Fruit fly (Drosophila melanogaster) whole organism, embryonic: ENCODE data around the gene CG3587.
A peak's percentile ranks its signal among the peaks of the same experiment; 100 is the strongest.

Source experiments
- Awh ChIP-seq: fragments of 200-800 bp; sonication (Bioruptor generic); IDR thresholded peaks from 2 replicates; pipeline ENCODE4, ENCODE4 v1.3.6; 2022; ENCODE audit warnings: missing biosample characterization, missing genetic modification characterization
- BEAF-32 ChIP-seq: fragments of 200-800 bp; sonication (Bioruptor generic); optimal IDR thresholded peaks from 3 replicates; lab custom pipeline; 2017; ENCODE audit warnings: missing biosample characterization, missing genetic modification characterization, mild to moderate bottlenecking, moderate library complexity, missing genetic modification reagents
- CG10959 ChIP-seq: fragments of 200-800 bp; sonication (Bioruptor generic); IDR thresholded peaks from 2 replicates; pipeline ENCODE4 v1.3.6; 2022; ENCODE audit warnings: missing biosample characterization, missing genetic modification characterization
- CG11398 ChIP-seq: fragments of 200-800 bp; sonication (Bioruptor generic); optimal IDR thresholded peaks from 2 replicates; lab custom pipeline; 2016; ENCODE audit warnings: missing biosample characterization, missing genetic modification characterization
- CG13287 ChIP-seq: fragments of 200-800 bp; sonication (Bioruptor generic); IDR thresholded peaks from 2 replicates; pipeline ENCODE4 v1.3.6; 2022; ENCODE audit warnings: missing biosample characterization, missing genetic modification characterization; ENCODE audit not compliant: partially characterized antibody
- CG14050 ChIP-seq: fragments of 200-800 bp; sonication (Bioruptor generic); IDR thresholded peaks from 3 replicates; pipeline ENCODE4 v1.3.6; 2022; ENCODE audit warnings: missing biosample characterization, missing genetic modification characterization
- CG14710 ChIP-seq: fragments of 200-800 bp; sonication (Bioruptor generic); optimal IDR thresholded peaks from 3 replicates; lab custom pipeline; 2019; ENCODE audit warnings: missing biosample characterization, mild to moderate bottlenecking, missing genetic modification characterization, moderate library complexity
- CG15073 ChIP-seq: fragments of 200-800 bp; sonication (Bioruptor generic); optimal IDR thresholded peaks from 2 replicates; lab custom pipeline; 2016; ENCODE audit warnings: missing biosample characterization, missing genetic modification characterization
- CG17328 ChIP-seq: fragments of 200-800 bp; sonication (Bioruptor generic); IDR thresholded peaks from 2 replicates; pipeline ENCODE4 v1.3.6; 2022; ENCODE audit warnings: missing biosample characterization, missing genetic modification characterization
- CG17568 ChIP-seq: fragments of 200-800 bp; sonication (Bioruptor generic); optimal IDR thresholded peaks from 2 replicates; lab custom pipeline; 2018; ENCODE audit warnings: missing biosample characterization, mild to moderate bottlenecking, missing genetic modification characterization, moderate library complexity
- CG1832 ChIP-seq: fragments of 200-800 bp; sonication (Bioruptor generic); optimal IDR thresholded peaks from 2 replicates; lab custom pipeline; 2017; ENCODE audit warnings: missing biosample characterization, mild to moderate bottlenecking, missing genetic modification characterization, inconsistent platforms
- CG31224 ChIP-seq: fragments of 200-800 bp; sonication (Bioruptor generic); IDR thresholded peaks from 2 replicates; pipeline ENCODE4 v1.3.6; 2022; ENCODE audit warnings: missing biosample characterization, missing genetic modification characterization
- CG32767 ChIP-seq: fragments of 200-800 bp; sonication (Bioruptor generic); IDR thresholded peaks from 2 replicates; pipeline ENCODE4 v1.3.6; 2022; ENCODE audit warnings: missing biosample characterization, missing genetic modification characterization
- CG34376 ChIP-seq: fragments of 200-800 bp; sonication (Bioruptor generic); optimal IDR thresholded peaks from 2 replicates; lab custom pipeline; 2018; ENCODE audit warnings: missing biosample characterization, mild to moderate bottlenecking, missing genetic modification characterization
- CG6791 ChIP-seq: fragments of 200-800 bp; sonication (Bioruptor generic); IDR thresholded peaks from 3 replicates; pipeline ENCODE4 v1.3.6; 2022; ENCODE audit warnings: missing biosample characterization, missing genetic modification characterization; ENCODE audit not compliant: partially characterized antibody
- CG7987 ChIP-seq: fragments of 200-800 bp; sonication (Bioruptor generic); optimal IDR thresholded peaks from 2 replicates; lab custom pipeline; 2018; ENCODE audit warnings: missing biosample characterization, mild to moderate bottlenecking, missing genetic modification characterization, moderate library complexity
- CG8765 ChIP-seq: fragments of 200-800 bp; sonication (Bioruptor generic); IDR thresholded peaks from 2 replicates; pipeline ENCODE4 v1.3.6; 2022; ENCODE audit warnings: missing biosample characterization, missing genetic modification characterization
- Fer2 ChIP-seq: fragments of 200-800 bp; sonication (Bioruptor generic); optimal IDR thresholded peaks from 2 replicates; lab custom pipeline; 2018; ENCODE audit warnings: missing biosample characterization, mild to moderate bottlenecking, missing genetic modification characterization, moderate library complexity
- H2.0 ChIP-seq: fragments of 200-800 bp; sonication (Bioruptor generic); IDR thresholded peaks from 2 replicates; pipeline ENCODE4 v1.3.6; 2022; ENCODE audit warnings: missing biosample characterization, missing genetic modification characterization
- Lim3 ChIP-seq: fragments of 200-800 bp; sonication (Bioruptor generic); IDR thresholded peaks from 2 replicates; pipeline ENCODE4 v1.3.6; 2022; ENCODE audit warnings: missing biosample characterization, missing genetic modification characterization
- Myb ChIP-seq: fragments of 200-800 bp; sonication (Bioruptor generic); optimal IDR thresholded peaks from 2 replicates; lab custom pipeline; 2016; ENCODE audit warnings: missing biosample characterization, missing genetic modification characterization
- PHDP ChIP-seq: fragments of 200-800 bp; sonication (Bioruptor generic); optimal IDR thresholded peaks from 3 replicates; lab custom pipeline; 2018; ENCODE audit warnings: missing biosample characterization, mild to moderate bottlenecking, missing genetic modification characterization, moderate library complexity
- Side ChIP-seq: fragments of 200-800 bp; sonication (Bioruptor generic); optimal IDR thresholded peaks from 2 replicates; lab custom pipeline; 2016; ENCODE audit warnings: missing biosample characterization, missing genetic modification characterization
- Stat92E ChIP-seq, 3 experiments: fragments of >200 bp in 2 of 3; fragments of 200-800 bp in 1 of 3; sonication (Bioruptor generic) in 1 of 3; optimal IDR thresholded peaks; 2 replicates each; lab custom pipeline; 2017 to 2019; ENCODE audit warnings: missing biosample characterization in 3 of 3, missing genetic modification characterization in 3 of 3, mild to moderate bottlenecking in 1 of 3, moderate library complexity in 1 of 3
- ab ChIP-seq: fragments of 200-800 bp; sonication (Bioruptor generic); optimal IDR thresholded peaks from 2 replicates; lab custom pipeline; 2016; ENCODE audit warnings: missing biosample characterization, missing genetic modification characterization
- ac ChIP-seq: fragments of 200-800 bp; sonication (Bioruptor generic); optimal IDR thresholded peaks from 3 replicates; lab custom pipeline; 2017; ENCODE audit warnings: missing biosample characterization, mild to moderate bottlenecking, missing genetic modification characterization
- bcd ChIP-seq: fragments of 200-800 bp; sonication (Bioruptor generic); optimal IDR thresholded peaks from 2 replicates; lab custom pipeline; 2017; ENCODE audit warnings: missing biosample characterization, mild to moderate bottlenecking, missing genetic modification characterization
- bsh ChIP-seq, 2 experiments: fragments of 200-800 bp; sonication (Bioruptor generic); optimal IDR thresholded peaks; 2 replicates each; lab custom pipeline; 2017 to 2018; ENCODE audit warnings: mild to moderate bottlenecking in 2 of 2, missing biosample characterization in 2 of 2, missing genetic modification characterization in 2 of 2, moderate library complexity in 1 of 2
- btn ChIP-seq: fragments of 200-800 bp; sonication (Bioruptor generic); optimal IDR thresholded peaks from 2 replicates; lab custom pipeline; 2016; ENCODE audit warnings: missing biosample characterization, missing genetic modification characterization
- corto ChIP-seq: fragments of 200-800 bp; sonication (Bioruptor generic); optimal IDR thresholded peaks from 2 replicates; lab custom pipeline; 2016; ENCODE audit warnings: missing biosample characterization, mild to moderate bottlenecking, missing genetic modification characterization, moderate library complexity
- crp ChIP-seq, 2 experiments: fragments of 200-800 bp; sonication (Bioruptor generic); optimal IDR thresholded peaks; 2 replicates in 1 of 2; 3 replicates in 1 of 2; lab custom pipeline; 2017; ENCODE audit warnings: missing biosample characterization in 2 of 2, missing genetic modification characterization in 2 of 2, mild to moderate bottlenecking in 1 of 2, moderate library complexity in 1 of 2
- cwo ChIP-seq: fragments of 200-800 bp; sonication (Bioruptor generic); optimal IDR thresholded peaks from 3 replicates; lab custom pipeline; 2017; ENCODE audit warnings: missing biosample characterization, missing genetic modification characterization, mild to moderate bottlenecking, moderate library complexity, missing genetic modification reagents
- dm ChIP-seq: fragments of 200-800 bp; sonication (Bioruptor generic); optimal IDR thresholded peaks from 3 replicates; lab custom pipeline; 2016; ENCODE audit warnings: missing biosample characterization, missing genetic modification characterization
- ewg ChIP-seq: fragments of 200-800 bp; sonication (Bioruptor generic); optimal IDR thresholded peaks from 3 replicates; lab custom pipeline; 2017; ENCODE audit warnings: mild to moderate bottlenecking, missing biosample characterization, missing genetic modification reagents, missing genetic modification characterization
- fru ChIP-seq: fragments of >200 bp; optimal IDR thresholded peaks from 2 replicates; lab custom pipeline; 2017
- fu2 ChIP-seq: fragments of 200-800 bp; sonication (Bioruptor generic); optimal IDR thresholded peaks from 2 replicates; lab custom pipeline; 2016; ENCODE audit warnings: missing biosample characterization, missing genetic modification characterization
- gcm ChIP-seq: fragments of 200-800 bp; sonication (Bioruptor generic); optimal IDR thresholded peaks from 2 replicates; lab custom pipeline; 2019; ENCODE audit warnings: missing biosample characterization, mild to moderate bottlenecking, missing genetic modification characterization, moderate library complexity
- hbn ChIP-seq: fragments of 200-800 bp; sonication (Bioruptor generic); IDR thresholded peaks from 2 replicates; pipeline ENCODE4 v1.3.6; 2022; ENCODE audit warnings: missing biosample characterization, missing genetic modification characterization; ENCODE audit not compliant: partially characterized antibody
- lbe ChIP-seq: fragments of 200-800 bp; sonication (Bioruptor generic); optimal IDR thresholded peaks from 2 replicates; lab custom pipeline; 2016; ENCODE audit warnings: missing biosample characterization, mild to moderate bottlenecking, missing genetic modification characterization
- peb ChIP-seq: fragments of 200-800 bp; sonication (Bioruptor generic); IDR thresholded peaks from 2 replicates; pipeline ENCODE4 v1.3.6; 2022; ENCODE audit warnings: missing biosample characterization, missing genetic modification characterization
- ranshi ChIP-seq: fragments of 200-800 bp; sonication (Bioruptor generic); IDR thresholded peaks from 2 replicates; pipeline ENCODE4 v1.3.6; 2022; ENCODE audit warnings: missing biosample characterization, missing genetic modification characterization
- rib ChIP-seq: fragments of 200-800 bp; sonication (Bioruptor generic); IDR thresholded peaks from 2 replicates; pipeline ENCODE4 v1.3.6; 2022; ENCODE audit warnings: missing biosample characterization, missing genetic modification characterization
- sens-2 ChIP-seq: fragments of 200-800 bp; sonication (Bioruptor generic); IDR thresholded peaks from 2 replicates; pipeline ENCODE4 v1.3.6; 2022; ENCODE audit warnings: missing biosample characterization, missing genetic modification characterization
- slou ChIP-seq: fragments of 200-800 bp; sonication (Bioruptor generic); optimal IDR thresholded peaks from 3 replicates; lab custom pipeline; 2016; ENCODE audit warnings: missing biosample characterization, missing genetic modification characterization
- sqz ChIP-seq: fragments of 200-800 bp; sonication (Bioruptor generic); optimal IDR thresholded peaks from 3 replicates; lab custom pipeline; 2018; ENCODE audit warnings: missing biosample characterization, mild to moderate bottlenecking, missing genetic modification characterization
- unpg ChIP-seq: fragments of 200-800 bp; sonication (Bioruptor generic); optimal IDR thresholded peaks from 3 replicates; lab custom pipeline; 2018; ENCODE audit warnings: missing biosample characterization, mild to moderate bottlenecking, missing genetic modification characterization, moderate library complexity
- wdn ChIP-seq: fragments of 200-800 bp; sonication (Bioruptor generic); IDR thresholded peaks from 2 replicates; pipeline ENCODE4 v1.3.6; 2022; ENCODE audit warnings: missing biosample characterization, missing genetic modification characterization
- z ChIP-seq: fragments of 200-800 bp; sonication (Bioruptor generic); IDR thresholded peaks from 3 replicates; pipeline ENCODE4 v1.3.6; 2022; ENCODE audit warnings: missing biosample characterization, missing genetic modification characterization
- zfh1 ChIP-seq: fragments of 200-800 bp; sonication (Bioruptor generic); IDR thresholded peaks from 3 replicates; pipeline ENCODE4 v1.3.6; 2022; ENCODE audit warnings: missing biosample characterization, missing genetic modification characterization

Gene CG3587

DNA sequence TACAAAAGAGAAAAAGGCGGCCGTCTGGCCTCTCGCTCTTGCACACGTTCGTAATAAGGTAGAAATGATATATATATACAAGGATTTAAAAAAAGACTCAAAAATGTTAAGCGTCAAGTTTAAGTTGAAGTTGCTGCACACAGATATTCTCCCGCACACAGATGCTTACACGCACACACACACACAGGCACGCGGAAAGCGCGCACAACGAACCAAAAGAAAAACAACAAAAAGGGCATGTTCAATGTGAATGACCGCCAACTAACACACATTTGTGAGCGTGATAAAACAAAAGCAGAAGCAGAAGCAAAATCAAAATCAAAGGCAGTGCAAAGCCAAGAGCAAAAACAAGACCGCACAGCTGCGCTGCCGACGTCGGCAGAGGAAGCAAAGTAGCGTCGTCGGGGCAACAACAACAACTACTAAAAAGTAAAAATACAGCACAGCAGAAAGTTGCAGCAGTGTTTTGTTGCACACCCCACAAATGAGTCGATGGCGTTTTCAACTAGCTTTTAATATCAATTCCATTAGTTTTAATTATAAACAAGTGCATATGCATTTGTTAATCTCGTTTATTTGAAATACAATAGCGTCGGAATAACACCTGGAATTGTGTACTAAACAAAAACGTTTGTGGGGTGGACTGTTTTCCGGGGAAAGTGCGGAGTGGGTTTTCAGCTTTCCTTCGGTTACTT lies 7.2 kb downstream of the CG3587 start (continued):
- TF ChIP-seq PHDP: peak; percentile 96
- TF ChIP-seq CG10959: peak; percentile 97
- TF ChIP-seq rib: peak; percentile 73
- peak; percentile 94 for TF ChIP-seq peb (GFP tag; lab: Robert Waterston, UW)
- TF ChIP-seq Side (GFP tag; lab: Kevin White, UChicago): peak; percentile 95
- no peak for TF ChIP-seq hbn (GFP tag; lab: Robert Waterston, UW)
- TF ChIP-seq CG17568 (GFP tag; lab: Kevin White, UChicago): peak; percentile 94
- TF ChIP-seq sens-2: peak; percentile 97
- peak; percentile 98 for TF ChIP-seq CG14710
- no peak for TF ChIP-seq CG6791 (GFP tag; lab: Robert Waterston, UW)
- TF ChIP-seq CG34376 (GFP tag; lab: Kevin White, UChicago): peak; percentile 35
- TF ChIP-seq CG11398 (GFP tag; lab: Kevin White, UChicago): peak; percentile 92
- TF ChIP-seq BEAF-32 (GFP tag; lab: Kevin White, UChicago): peak; percentile 7
- TF ChIP-seq corto (GFP tag; lab: Kevin White, UChicago): peak; percentile 78
- peak; percentile 99 for TF ChIP-seq zfh1 (GFP tag; lab: Robert Waterston, UW)
- TF ChIP-seq fu2: peak; percentile 75
- TF ChIP-seq dm: peak; percentile 90
- peak; percentile 97 for TF ChIP-seq btn (GFP tag; lab: Kevin White, UChicago)
- peak; percentile 73 for TF ChIP-seq wdn (GFP tag; lab: Robert Waterston, UW)
- peak; percentile 95 for TF ChIP-seq ac
- TF ChIP-seq CG15073: peak; percentile 77
- TF ChIP-seq bcd: peak; percentile 94
- TF ChIP-seq Myb (GFP tag; lab: Kevin White, UChicago): peak; percentile 73
- TF ChIP-seq CG7987 (GFP tag; lab: Kevin White, UChicago): peak; percentile 87
- peak; percentile 97 to 99 for TF ChIP-seq bsh (GFP tag; optimal IDR thresholded peaks at IDR 0.05; lab: Kevin White, UChicago)
- peak; percentile 98 for TF ChIP-seq CG17328
- peak; percentile 97 for TF ChIP-seq gcm (GFP tag; lab: Kevin White, UChicago)
- peak; percentile 75 for TF ChIP-seq CG31224 (GFP tag; lab: Robert Waterston, UW)
- peak; percentile 91 for TF ChIP-seq ab (GFP tag; lab: Kevin White, UChicago)
- peak; percentile 94 for TF ChIP-seq CG32767 (GFP tag; lab: Robert Waterston, UW)
- peak; percentile 96 for TF ChIP-seq ewg (GFP tag; lab: Kevin White, UChicago)
- no peak for TF ChIP-seq CG13287 (GFP tag; lab: Robert Waterston, UW)
- TF ChIP-seq sqz (GFP tag; lab: Kevin White, UChicago): peak; percentile 94
- TF ChIP-seq crp (GFP tag; optimal IDR thresholded peaks at IDR 0.05; lab: Kevin White, UChicago): peak; percentile 12 to 72
- TF ChIP-seq Lim3: peak; percentile 72
- peak; percentile 75 for TF ChIP-seq slou (GFP tag; lab: Kevin White, UChicago)
- TF ChIP-seq z (GFP tag; lab: Robert Waterston, UW): peak; percentile 43; the same call in 1 of the 3 replicates
- peak; percentile 95 for TF ChIP-seq H2.0 (GFP tag; lab: Robert Waterston, UW)
- peak; percentile 95 for TF ChIP-seq ranshi (GFP tag; lab: Robert Waterston, UW)
- peak; percentile 84 for TF ChIP-seq Fer2 (tag; lab: Kevin White, UChicago)
- TF ChIP-seq unpg (GFP tag; lab: Kevin White, UChicago): peak; percentile 98
- peak in 1 of 3 experiments; percentile 96 for TF ChIP-seq Stat92E (GFP tag; optimal IDR thresholded peaks at IDR 0.05; lab: Kevin White, UChicago)
- TF ChIP-seq Awh: peak; percentile 98
- TF ChIP-seq lbe (GFP tag; lab: Kevin White, UChicago): peak; percentile 94
- no peak for TF ChIP-seq CG1832 (GFP tag; lab: Kevin White, UChicago)
- no peak for TF ChIP-seq fru (lab: Kevin White, UChicago)
- peak; percentile 86 for TF ChIP-seq cwo
- TF ChIP-seq CG8765 (GFP tag; lab: Robert Waterston, UW): peak; percentile 94
- peak; percentile 92 for TF ChIP-seq CG14050
